Worm (Caenorhabditis elegans): ENCODE data around the gene K10H10.12.

DNA sequence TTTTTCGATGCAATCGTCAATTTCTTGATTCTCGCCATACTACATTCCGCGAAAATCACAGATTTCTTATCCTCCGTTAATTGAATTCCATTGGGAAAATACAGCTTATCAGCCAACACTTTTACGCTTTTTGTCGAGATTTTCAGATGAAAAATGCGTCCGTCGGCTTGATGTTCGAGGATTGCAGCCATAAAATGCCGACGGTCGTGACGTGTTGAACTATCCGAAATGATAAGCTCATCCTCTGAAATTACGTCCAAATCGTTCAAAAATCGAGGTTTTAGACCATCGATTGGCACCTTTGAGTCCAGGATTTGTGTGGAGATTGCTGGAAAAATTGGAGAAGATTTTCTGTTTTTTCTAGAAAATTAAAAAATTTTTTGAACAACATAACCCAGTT, 21.0 kb upstream of the K10H10.12 start:
- TF ChIP-seq tbx-11 (GFP tag; IDR thresholded peaks at IDR 0.05) (no peak), hmg-4 (GFP tag; optimal IDR thresholded peaks at IDR 0.05) (no peak)

Data from whole organism, early embryonic.